Worm (Caenorhabditis elegans) whole organism, mixed stage, embryonic: ENCODE measurements around the gene srh-140.

Source experiments
- M03D4.4 ChIP-seq: sonication (generic microtip); optimal IDR thresholded peaks from 2 replicates; lab custom pipeline; 2017; ENCODE audit warnings: mild to moderate bottlenecking, missing genetic modification characterization, missing compliant biosample characterization
- bed-3 ChIP-seq: fragments of 200-800 bp; sonication (Bioruptor generic); optimal IDR thresholded peaks from 3 replicates; lab custom pipeline; 2018; ENCODE audit warnings: mild to moderate bottlenecking, missing genetic modification characterization, moderate library complexity, missing compliant biosample characterization
- blmp-1 ChIP-seq: fragments of 150-350 bp; optimal IDR thresholded peaks from 2 replicates; lab custom pipeline; 2014; ENCODE audit warnings: missing biosample characterization, missing genetic modification characterization
- ceh-39 ChIP-seq: fragments of 150-350 bp; optimal IDR thresholded peaks from 2 replicates; lab custom pipeline; 2014; ENCODE audit warnings: missing biosample characterization, missing genetic modification characterization
- ceh-43 ChIP-seq: fragments of 200-800 bp; sonication (Bioruptor generic); optimal IDR thresholded peaks from 2 replicates; lab custom pipeline; 2018; ENCODE audit warnings: mild to moderate bottlenecking, missing genetic modification characterization, moderate library complexity, missing compliant biosample characterization
- ceh-83 ChIP-seq: fragments of 200-800 bp; sonication (Bioruptor generic); optimal IDR thresholded peaks from 2 replicates; lab custom pipeline; 2018; ENCODE audit warnings: mild to moderate bottlenecking, missing genetic modification characterization, missing compliant biosample characterization
- ces-1 ChIP-seq: fragments of 150-350 bp; optimal IDR thresholded peaks from 2 replicates; lab custom pipeline; 2014; ENCODE audit warnings: missing biosample characterization, missing genetic modification reagents, missing genetic modification characterization
- elt-1 ChIP-seq: sonication (generic microtip); optimal IDR thresholded peaks from 2 replicates; lab custom pipeline; 2017; ENCODE audit warnings: missing genetic modification characterization, mild to moderate bottlenecking, missing compliant biosample characterization, antibody characterized with exemption, moderate library complexity, borderline replicate concordance; ENCODE audit not compliant: insufficient read depth
- elt-3 ChIP-seq: fragments of 150-350 bp; optimal IDR thresholded peaks from 2 replicates; lab custom pipeline; 2014; ENCODE audit warnings: missing biosample characterization, missing genetic modification characterization
- flh-1 ChIP-seq: fragments of 200-800 bp; sonication (Bioruptor generic); optimal IDR thresholded peaks from 2 replicates; lab custom pipeline; 2018; ENCODE audit warnings: mild to moderate bottlenecking, missing genetic modification characterization, moderate library complexity, missing compliant biosample characterization
- ham-2 ChIP-seq: fragments of 200-800 bp; sonication (Bioruptor generic); optimal IDR thresholded peaks from 2 replicates; lab custom pipeline; 2018; ENCODE audit warnings: mild to moderate bottlenecking, missing genetic modification characterization, missing compliant biosample characterization
- hlh-1 ChIP-seq: fragments of 150-350 bp; optimal IDR thresholded peaks from 2 replicates; lab custom pipeline; 2014; ENCODE audit warnings: missing biosample characterization, missing genetic modification reagents, missing genetic modification characterization
- lin-13 ChIP-seq: fragments of 150-350 bp; optimal IDR thresholded peaks from 2 replicates; lab custom pipeline; 2014; ENCODE audit warnings: missing biosample characterization, missing genetic modification characterization
- lin-32 ChIP-seq: fragments of 200-800 bp; sonication (Bioruptor generic); optimal IDR thresholded peaks from 2 replicates; lab custom pipeline; 2018; ENCODE audit warnings: mild to moderate bottlenecking, missing genetic modification characterization, missing compliant biosample characterization
- lsy-2 ChIP-seq: fragments of 150-350 bp; optimal IDR thresholded peaks from 2 replicates; lab custom pipeline; 2014; ENCODE audit warnings: missing biosample characterization, missing genetic modification characterization
- mab-5 ChIP-seq: fragments of 150-350 bp; optimal IDR thresholded peaks from 2 replicates; lab custom pipeline; 2014; ENCODE audit warnings: missing biosample characterization, missing genetic modification characterization
- mep-1 ChIP-seq: fragments of 150-350 bp; optimal IDR thresholded peaks from 2 replicates; lab custom pipeline; 2017; ENCODE audit warnings: missing biosample characterization, missing genetic modification reagents, missing genetic modification characterization, inconsistent platforms
- mls-2 ChIP-seq: sonication (generic microtip); optimal IDR thresholded peaks from 2 replicates; lab custom pipeline; 2016; ENCODE audit warnings: mild to moderate bottlenecking, missing genetic modification characterization, moderate library complexity, missing compliant biosample characterization
- nhr-12 ChIP-seq: fragments of 150-350 bp; optimal IDR thresholded peaks from 2 replicates; lab custom pipeline; 2014; ENCODE audit warnings: missing biosample characterization, missing genetic modification characterization
- nhr-237 ChIP-seq: fragments of 150-350 bp; optimal IDR thresholded peaks from 2 replicates; lab custom pipeline; 2014; ENCODE audit warnings: missing biosample characterization, missing genetic modification characterization
- nhr-28 ChIP-seq: fragments of 150-350 bp; optimal IDR thresholded peaks from 2 replicates; lab custom pipeline; 2014; ENCODE audit warnings: missing biosample characterization, missing genetic modification characterization
- nhr-76 ChIP-seq: sonication (generic microtip); optimal IDR thresholded peaks from 2 replicates; lab custom pipeline; 2017; ENCODE audit warnings: missing biosample characterization, missing genetic modification characterization
- pha-4 ChIP-seq: fragments of 150-350 bp; optimal IDR thresholded peaks from 2 replicates; lab custom pipeline; 2018; ENCODE audit warnings: missing biosample characterization, missing genetic modification reagents, missing genetic modification characterization
- sem-2 ChIP-seq: fragments of 200-800 bp; sonication (Bioruptor generic); optimal IDR thresholded peaks from 2 replicates; lab custom pipeline; 2018; ENCODE audit warnings: mild to moderate bottlenecking, missing genetic modification characterization, missing compliant biosample characterization
- snpc-4 ChIP-seq: fragments of 150-350 bp; optimal IDR thresholded peaks from 2 replicates; lab custom pipeline; 2014; ENCODE audit warnings: missing biosample characterization, missing genetic modification characterization
- sptf-1 ChIP-seq: sonication (generic microtip); optimal IDR thresholded peaks from 2 replicates; lab custom pipeline; 2017; ENCODE audit warnings: mild to moderate bottlenecking, missing genetic modification characterization, moderate library complexity, missing compliant biosample characterization
- tbx-8 ChIP-seq: fragments of 200-800 bp; sonication (Bioruptor generic); optimal IDR thresholded peaks from 2 replicates; lab custom pipeline; 2018; ENCODE audit warnings: mild to moderate bottlenecking, missing genetic modification characterization, moderate library complexity, missing compliant biosample characterization
- unc-120 ChIP-seq: sonication (generic microtip); optimal IDR thresholded peaks from 2 replicates; lab custom pipeline; 2017; ENCODE audit warnings: missing genetic modification characterization, missing compliant biosample characterization; ENCODE audit not compliant: poor library complexity, severe bottlenecking
- unc-62 ChIP-seq: fragments of 150-350 bp; optimal IDR thresholded peaks from 2 replicates; lab custom pipeline; 2014; ENCODE audit warnings: missing biosample characterization, missing genetic modification reagents, missing genetic modification characterization
- zip-8 ChIP-seq: fragments of 150-350 bp; optimal IDR thresholded peaks from 2 replicates; lab custom pipeline; 2014; ENCODE audit warnings: missing biosample characterization, missing genetic modification characterization
- ztf-11 ChIP-seq: fragments of 150-350 bp; optimal IDR thresholded peaks from 2 replicates; lab custom pipeline; 2014; ENCODE audit warnings: missing biosample characterization, missing genetic modification characterization

Gene srh-140

DNA sequence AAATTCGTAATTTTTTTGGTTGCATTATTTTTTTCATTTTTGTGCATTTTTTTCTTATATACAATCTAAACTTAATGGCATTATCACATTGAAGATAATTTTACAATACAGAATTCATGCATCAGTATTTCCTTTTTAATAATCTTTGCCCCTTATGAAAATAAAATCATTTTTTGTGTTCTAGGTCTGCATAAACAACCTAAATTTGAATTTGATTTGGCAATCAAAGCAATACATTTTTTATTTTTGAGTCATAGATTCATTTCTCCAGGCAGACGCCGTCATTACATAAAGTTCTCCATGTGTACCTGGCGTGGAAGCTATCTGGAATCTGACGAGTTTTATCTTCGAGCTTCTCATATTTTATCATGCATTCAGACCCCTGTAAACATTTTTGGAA is at the start of gene srh-140:
Gene srh-140, plus strand, starts transcription at position 301 of the 400 bp plus-strand sequence.
- TF ChIP-seq unc-62 (GFP tag; lab: Kevin White, UChicago): no peak
- no peak for TF ChIP-seq mls-2
- no peak for TF ChIP-seq lsy-2 (tag; lab: Kevin White, UChicago)
- TF ChIP-seq ceh-39: no peak
- TF ChIP-seq sptf-1 (tag; lab: Kevin White, UChicago): no peak
- no peak for TF ChIP-seq pha-4
- no peak for TF ChIP-seq nhr-76 (tag; lab: Kevin White, UChicago)
- no peak for TF ChIP-seq elt-3
- TF ChIP-seq lin-13 (tag; lab: Kevin White, UChicago): no peak
- no peak for TF ChIP-seq hlh-1 (tag; lab: Kevin White, UChicago)
- TF ChIP-seq nhr-237 (tag; lab: Kevin White, UChicago): no peak
- TF ChIP-seq ceh-83 (GFP tag; lab: Kevin White, UChicago): no peak
- TF ChIP-seq ceh-43 (GFP tag; lab: Kevin White, UChicago): no peak
- TF ChIP-seq snpc-4 (tag; lab: Kevin White, UChicago): no peak
- TF ChIP-seq unc-120 (tag; lab: Kevin White, UChicago): no peak
- no peak for TF ChIP-seq bed-3 (GFP tag; lab: Kevin White, UChicago)
- TF ChIP-seq nhr-28 (tag; lab: Kevin White, UChicago): no peak
- TF ChIP-seq blmp-1 (tag; lab: Kevin White, UChicago): no peak

DNA sequence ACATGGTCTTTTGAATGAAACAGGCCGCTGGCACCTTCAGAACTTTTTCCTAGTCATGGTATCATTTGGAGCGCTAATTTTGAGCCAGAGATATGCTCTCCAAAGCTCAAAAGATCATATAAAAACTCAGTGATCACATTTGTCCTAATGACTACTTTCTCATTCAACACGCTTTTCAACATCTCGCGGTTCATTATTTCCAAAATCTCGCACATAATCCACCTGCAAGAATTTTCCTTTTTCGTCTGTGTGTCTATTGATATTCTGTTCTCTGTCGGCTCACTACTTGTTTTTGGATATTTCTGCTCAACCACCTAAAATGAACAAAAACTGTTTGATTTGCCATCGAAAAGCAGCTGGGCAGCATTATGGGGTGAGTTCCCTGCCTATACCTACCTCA is 48.3 kb upstream of the srh-140 start, which contains the start of gene nhr-51:
Gene nhr-51, plus strand, starts transcription at position 301 of the 400 bp plus-strand sequence.
- TF ChIP-seq lin-32 (no peak), tbx-8 (GFP tag; lab: Kevin White, UChicago) (no peak), ceh-43 (GFP tag; lab: Kevin White, UChicago) (no peak), nhr-76 (tag; lab: Kevin White, UChicago) (no peak), sptf-1 (tag; lab: Kevin White, UChicago) (no peak), elt-1 (tag; lab: Kevin White, UChicago) (no peak), ces-1 (no peak), ztf-11 (tag; lab: Kevin White, UChicago) (no peak), unc-120 (tag; lab: Kevin White, UChicago) (no peak), snpc-4 (tag; lab: Kevin White, UChicago) (no peak), ceh-83 (GFP tag; lab: Kevin White, UChicago) (no peak), ham-2 (GFP tag; lab: Kevin White, UChicago) (no peak), zip-8 (no peak)

- TF ChIP-seq bed-3 (GFP tag; lab: Kevin White, UChicago): no peak
- TF ChIP-seq M03D4.4 (tag; lab: Kevin White, UChicago): no peak
- no peak for TF ChIP-seq ceh-83 (GFP tag; lab: Kevin White, UChicago)
- no peak for TF ChIP-seq nhr-12 (tag; lab: Kevin White, UChicago)
- no peak for TF ChIP-seq ceh-39
- TF ChIP-seq unc-120 (tag; lab: Kevin White, UChicago): no peak
- TF ChIP-seq ztf-11 (tag; lab: Kevin White, UChicago): no peak
- TF ChIP-seq mab-5: no peak
- no peak for TF ChIP-seq sem-2 (GFP tag; lab: Kevin White, UChicago)
- TF ChIP-seq lin-13 (tag; lab: Kevin White, UChicago): no peak
- TF ChIP-seq ces-1: no peak
- no peak for TF ChIP-seq hlh-1 (tag; lab: Kevin White, UChicago)
- no peak for TF ChIP-seq flh-1 (GFP tag; lab: Kevin White, UChicago)
- no peak for TF ChIP-seq blmp-1 (tag; lab: Kevin White, UChicago)
Observed at ce11 chrV:15674899-15675298, 47.1 kb upstream of the srh-140 start.

- TF ChIP-seq ceh-39: no peak
- TF ChIP-seq blmp-1 (tag; lab: Kevin White, UChicago): no peak
Observed at ce11 chrV:15677222-15677621, 44.8 kb upstream of the srh-140 start, which contains the start of gene nhr-52. Gene nhr-52, plus strand, starts transcription at chrV:15677522.

- TF ChIP-seq mep-1 (no peak), zip-8 (no peak), ham-2 (GFP tag; lab: Kevin White, UChicago) (no peak), lsy-2 (tag; lab: Kevin White, UChicago) (no peak), lin-13 (tag; lab: Kevin White, UChicago) (no peak), sem-2 (GFP tag; lab: Kevin White, UChicago) (no peak), nhr-28 (tag; lab: Kevin White, UChicago) (no peak), ceh-43 (GFP tag; lab: Kevin White, UChicago) (no peak)
Observed at ce11 chrV:15685599-15685998, 36.4 kb upstream of the srh-140 start, which contains the start of gene nhr-196. Gene nhr-196, plus strand, starts transcription at chrV:15685716.
